Worm (Caenorhabditis elegans) whole organism, mixed stage, embryonic: Measurements from ENCODE around the gene nlp-17.

Experiments used
- ceh-83 ChIP-seq: fragments of 200-800 bp; sonication (Bioruptor generic); optimal IDR thresholded peaks from 2 replicates; lab custom pipeline; 2018; ENCODE audit warnings: mild to moderate bottlenecking, missing genetic modification characterization, missing compliant biosample characterization
- tbx-8 ChIP-seq: fragments of 200-800 bp; sonication (Bioruptor generic); optimal IDR thresholded peaks from 2 replicates; lab custom pipeline; 2018; ENCODE audit warnings: mild to moderate bottlenecking, missing genetic modification characterization, moderate library complexity, missing compliant biosample characterization
- unc-39 ChIP-seq: fragments of 150-350 bp; optimal IDR thresholded peaks from 2 replicates; lab custom pipeline; 2014; ENCODE audit warnings: missing biosample characterization, missing genetic modification characterization
- unc-62 ChIP-seq: fragments of 150-350 bp; optimal IDR thresholded peaks from 2 replicates; lab custom pipeline; 2014; ENCODE audit warnings: missing biosample characterization, missing genetic modification reagents, missing genetic modification characterization

DNA sequence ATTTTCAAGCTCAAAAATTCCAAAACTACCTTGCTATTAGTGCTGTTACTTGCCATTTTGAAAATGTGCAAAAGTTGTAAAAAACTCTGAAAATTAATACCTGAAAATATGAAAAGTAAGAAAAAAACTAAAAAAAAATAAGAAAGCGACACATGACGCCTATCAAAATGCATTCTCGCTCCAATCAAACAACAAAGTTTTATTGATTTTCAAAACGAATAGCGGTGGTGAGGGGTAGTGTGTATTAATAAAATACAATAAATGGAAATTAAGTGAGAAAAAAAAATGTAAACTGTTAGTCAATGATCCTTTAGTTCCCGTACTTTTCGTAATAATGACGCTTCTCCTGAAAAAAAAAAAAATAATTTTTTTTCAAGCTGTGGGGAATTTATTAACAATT lies 16.2 kb upstream of the nlp-17 start, which contains the start of gene dcap-2:
- TF ChIP-seq tbx-8 (GFP tag; lab: Kevin White, UChicago) (no peak), unc-39 (no peak), ceh-83 (GFP tag; lab: Kevin White, UChicago) (no peak), unc-62 (GFP tag; lab: Kevin White, UChicago) (no peak)
